Worm (Caenorhabditis elegans) whole organism, young adult: ENCODE results near the gene F56F11.4.
A peak's percentile ranks its signal among the peaks of the same experiment; 100 is the strongest.

Experiments
- B0261.1 ChIP-seq: sonication (generic microtip); optimal IDR thresholded peaks from 2 replicates; lab custom pipeline; 2016; ENCODE audit warnings: mild to moderate bottlenecking, missing genetic modification characterization, moderate library complexity, missing compliant biosample characterization
- C06A6.2 ChIP-seq: fragments of 200-800 bp; sonication (Bioruptor generic); conservative IDR thresholded peaks from 2 replicates; pipeline ENCODE4 v1.3.6; 2022; ENCODE audit warnings: missing genetic modification characterization, missing compliant biosample characterization
- F33H1.4 ChIP-seq: fragments of 200-800 bp; sonication (Bioruptor generic); IDR thresholded peaks from 2 replicates; pipeline ENCODE4 v1.3.6; 2022; ENCODE audit warnings: missing genetic modification reagents, missing genetic modification characterization, missing compliant biosample characterization
- F55B11.4 ChIP-seq: sonication (generic microtip); optimal IDR thresholded peaks from 2 replicates; lab custom pipeline; 2016; ENCODE audit warnings: missing compliant biosample characterization, missing genetic modification characterization, borderline replicate concordance; ENCODE audit not compliant: insufficient read depth
- F57C9.4 ChIP-seq: sonication (generic microtip); optimal IDR thresholded peaks from 2 replicates; lab custom pipeline; 2017; ENCODE audit warnings: mild to moderate bottlenecking, missing genetic modification characterization, missing compliant biosample characterization
- K11D2.4 ChIP-seq: fragments of 200-800 bp; sonication (Bioruptor generic); IDR thresholded peaks from 2 replicates; pipeline ENCODE4 v1.3.6; 2022; ENCODE audit warnings: missing genetic modification reagents, missing genetic modification characterization, missing compliant biosample characterization
- Y67H2A.10 ChIP-seq: fragments of 200-800 bp; sonication (Bioruptor generic); conservative IDR thresholded peaks from 2 replicates; pipeline ENCODE4 v1.3.6; 2022; ENCODE audit warnings: missing genetic modification reagents, missing genetic modification characterization, missing compliant biosample characterization
- Y79H2A.3 ChIP-seq: fragments of 200-800 bp; sonication (Bioruptor generic); conservative IDR thresholded peaks from 2 replicates; pipeline ENCODE4 v1.3.6; 2022; ENCODE audit warnings: missing genetic modification reagents, missing genetic modification characterization, missing compliant biosample characterization
- attf-3 ChIP-seq: fragments of 200-800 bp; sonication (Bioruptor generic); conservative IDR thresholded peaks from 2 replicates; pipeline ENCODE4 v1.3.6; 2022; ENCODE audit warnings: missing genetic modification reagents, missing genetic modification characterization, missing compliant biosample characterization
- attf-5 ChIP-seq: fragments of 200-800 bp; sonication (Bioruptor generic); optimal IDR thresholded peaks from 2 replicates; lab custom pipeline; 2018; ENCODE audit warnings: mild to moderate bottlenecking, missing genetic modification characterization, missing compliant biosample characterization
- cebp-1 ChIP-seq, 2 experiments: fragments of 200-800 bp in 1 of 2; sonication (Bioruptor generic) in 1 of 2; sonication (generic microtip) in 1 of 2; IDR thresholded peaks in 1 of 2; optimal IDR thresholded peaks in 1 of 2; 2 replicates each; pipeline versions ENCODE4 v1.3.6 to Lab custom; 2017 to 2022; ENCODE audit warnings: missing compliant biosample characterization in 2 of 2, missing genetic modification characterization in 2 of 2, mild to moderate bottlenecking in 1 of 2, missing genetic modification reagents in 1 of 2, moderate library complexity in 1 of 2
- ceh-40 ChIP-seq: fragments of 200-800 bp; sonication (Bioruptor generic); IDR thresholded peaks from 2 replicates; pipeline ENCODE4 v1.3.6; 2022; ENCODE audit warnings: missing genetic modification characterization, missing compliant biosample characterization
- dox-1 ChIP-seq: fragments of 200-800 bp; sonication (Bioruptor generic); IDR thresholded peaks from 2 replicates; pipeline ENCODE4 v1.3.6; 2022; ENCODE audit warnings: missing genetic modification reagents, missing genetic modification characterization, missing compliant biosample characterization
- hmg-1.2 ChIP-seq: fragments of 200-800 bp; sonication (Bioruptor generic); IDR thresholded peaks from 2 replicates; pipeline ENCODE4 v1.3.6; 2022; ENCODE audit warnings: missing genetic modification reagents, missing genetic modification characterization, missing compliant biosample characterization
- hmg-20 ChIP-seq: fragments of 200-800 bp; sonication (Bioruptor generic); IDR thresholded peaks from 2 replicates; pipeline ENCODE4 v1.3.6; 2022; ENCODE audit warnings: missing genetic modification reagents, missing genetic modification characterization, missing compliant biosample characterization
- lag-1 ChIP-seq: fragments of 200-800 bp; sonication (Bioruptor generic); IDR thresholded peaks from 2 replicates; pipeline ENCODE4 v1.3.6; 2022; ENCODE audit warnings: missing genetic modification reagents, missing genetic modification characterization, missing compliant biosample characterization
- let-607 ChIP-seq, 2 experiments: fragments of 200-800 bp in 1 of 2; sonication (Bioruptor generic) in 1 of 2; sonication (generic microtip) in 1 of 2; optimal IDR thresholded peaks; 2 replicates each; lab custom pipeline; 2016 to 2018; ENCODE audit warnings: mild to moderate bottlenecking in 2 of 2, missing compliant biosample characterization in 2 of 2, missing genetic modification characterization in 2 of 2, moderate library complexity in 2 of 2, missing genotype in 1 of 2
- lin-26 ChIP-seq: fragments of 200-800 bp; sonication (Bioruptor generic); IDR thresholded peaks from 2 replicates; pipeline ENCODE4 v1.3.6; 2022; ENCODE audit warnings: missing genetic modification reagents, missing genetic modification characterization, missing compliant biosample characterization
- lin-40 ChIP-seq: sonication (generic microtip); optimal IDR thresholded peaks from 2 replicates; lab custom pipeline; 2016; ENCODE audit warnings: missing genetic modification characterization, mild to moderate bottlenecking, missing compliant biosample characterization, missing genotype, missing genetic modification reagents
- lsy-27 ChIP-seq: sonication (generic microtip); optimal IDR thresholded peaks from 2 replicates; lab custom pipeline; 2017; ENCODE audit warnings: missing genetic modification characterization, mild to moderate bottlenecking, missing compliant biosample characterization, antibody characterized with exemption, missing genotype, borderline replicate concordance; ENCODE audit not compliant: insufficient read depth
- madf-10 ChIP-seq: sonication (generic microtip); optimal IDR thresholded peaks from 2 replicates; lab custom pipeline; 2016; ENCODE audit warnings: mild to moderate bottlenecking, missing genetic modification characterization, missing compliant biosample characterization
- mcd-1 ChIP-seq: fragments of 200-800 bp; sonication (Bioruptor generic); IDR thresholded peaks from 2 replicates; pipeline ENCODE4 v1.3.6; 2022; ENCODE audit warnings: missing genetic modification reagents, missing genetic modification characterization, missing compliant biosample characterization
- nfyb-1 ChIP-seq: fragments of 200-800 bp; sonication (Bioruptor generic); IDR thresholded peaks from 2 replicates; pipeline ENCODE4 v1.3.6; 2022; ENCODE audit warnings: missing genetic modification reagents, missing genetic modification characterization, missing compliant biosample characterization
- nhr-120 ChIP-seq: fragments of 200-800 bp; sonication (Bioruptor generic); IDR thresholded peaks from 2 replicates; pipeline ENCODE4 v1.3.6; 2022; ENCODE audit warnings: missing genetic modification characterization, missing compliant biosample characterization
- nhr-27 ChIP-seq: fragments of 200-800 bp; sonication (Bioruptor generic); optimal IDR thresholded peaks from 2 replicates; lab custom pipeline; 2018; ENCODE audit warnings: mild to moderate bottlenecking, missing genetic modification characterization, moderate library complexity, missing compliant biosample characterization
- nhr-80 ChIP-seq: sonication (generic microtip); optimal IDR thresholded peaks from 2 replicates; lab custom pipeline; 2016; ENCODE audit warnings: missing genetic modification characterization, missing compliant biosample characterization
- repo-1 ChIP-seq: sonication (generic microtip); optimal IDR thresholded peaks from 2 replicates; lab custom pipeline; 2017; ENCODE audit warnings: mild to moderate bottlenecking, missing genetic modification characterization, missing compliant biosample characterization
- rpc-1 ChIP-seq, 2 experiments: fragments of 150-350 bp in 1 of 2; sonication (generic microtip) in 1 of 2; optimal IDR thresholded peaks; 2 replicates each; lab custom pipeline; 2014 to 2018; ENCODE audit warnings: missing biosample characterization in 1 of 2, missing genetic modification characterization in 1 of 2, missing genetic modification reagents in 1 of 2, missing genotype in 1 of 2
- sea-2 ChIP-seq: fragments of 200-800 bp; sonication (Bioruptor generic); IDR thresholded peaks from 2 replicates; pipeline ENCODE4 v1.3.6; 2022; ENCODE audit warnings: missing genetic modification characterization, missing compliant biosample characterization
- snpc-1.3 ChIP-seq: sonication (generic microtip); optimal IDR thresholded peaks from 2 replicates; lab custom pipeline; 2017; ENCODE audit warnings: missing genetic modification characterization, mild to moderate bottlenecking, missing compliant biosample characterization, antibody characterized with exemption, moderate library complexity, missing genotype, missing genetic modification reagents; ENCODE audit not compliant: insufficient read depth
- snpc-3.4 ChIP-seq: sonication (generic microtip); optimal IDR thresholded peaks from 2 replicates; lab custom pipeline; 2017; ENCODE audit warnings: missing genetic modification characterization, mild to moderate bottlenecking, missing compliant biosample characterization, antibody characterized with exemption, moderate library complexity, missing genotype, missing genetic modification reagents
- snpc-4 ChIP-seq, 5 experiments: fragments of 150-350 bp in 1 of 5; sonication (generic microtip) in 4 of 5; optimal IDR thresholded peaks; 2 replicates each; lab custom pipeline; 2014 to 2018; ENCODE audit warnings: missing genetic modification characterization in 5 of 5, missing biosample characterization in 3 of 5, antibody characterized with exemption in 2 of 5, mild to moderate bottlenecking in 2 of 5, missing compliant biosample characterization in 2 of 5, missing genotype in 2 of 5, moderate library complexity in 2 of 5, missing genetic modification reagents in 1 of 5
- tbp1 ChIP-seq: fragments of 200-800 bp; sonication (Bioruptor generic); optimal IDR thresholded peaks from 2 replicates; lab custom pipeline; 2018; ENCODE audit warnings: mild to moderate bottlenecking, missing genetic modification characterization, missing compliant biosample characterization
- tlf-1 ChIP-seq: fragments of 200-800 bp; sonication (Bioruptor generic); optimal IDR thresholded peaks from 2 replicates; lab custom pipeline; 2018; ENCODE audit warnings: mild to moderate bottlenecking, missing genetic modification characterization, missing compliant biosample characterization
- ztf-26 ChIP-seq: sonication (generic microtip); optimal IDR thresholded peaks from 2 replicates; lab custom pipeline; 2017; ENCODE audit warnings: missing genetic modification characterization, missing compliant biosample characterization
- ztf-6 ChIP-seq: fragments of 200-800 bp; sonication (Bioruptor generic); IDR thresholded peaks from 2 replicates; pipeline ENCODE4 v1.3.6; 2022; ENCODE audit warnings: missing genetic modification reagents, missing genetic modification characterization, missing compliant biosample characterization

Gene F56F11.4

DNA sequence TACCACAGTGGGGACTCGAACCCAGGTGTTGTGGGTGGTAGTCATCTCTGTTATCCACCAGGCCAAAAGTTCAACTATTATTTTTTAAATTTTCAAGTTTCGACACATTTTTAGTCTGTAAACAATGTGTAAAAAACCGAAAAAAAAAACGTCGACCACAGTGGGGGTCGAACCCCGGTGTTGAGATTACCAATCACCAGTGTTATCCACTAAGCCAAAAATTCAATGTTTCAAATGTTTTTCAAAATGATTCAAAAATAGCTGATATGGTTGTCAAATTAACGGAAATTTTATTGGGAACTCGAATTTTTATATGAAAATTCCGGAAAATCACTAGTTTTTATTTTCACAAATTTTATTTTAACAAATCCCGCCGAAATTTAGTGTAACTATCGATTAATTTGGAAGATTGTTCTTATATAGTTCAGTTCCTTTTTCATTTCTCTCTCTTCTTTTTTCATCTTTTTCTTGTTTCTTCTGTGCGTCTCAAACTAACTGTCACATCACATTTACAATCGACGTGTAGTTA is 17.2 kb downstream of the F56F11.4 start:
- 0 out of 2 replicates have a peak, but pooled peaks have one; percentile 40 for TF ChIP-seq lin-26 (GFP tag; lab: Robert Waterston, UW)
- TF ChIP-seq rpc-1 (optimal IDR thresholded peaks at IDR 0.05; lab: Kevin White, UChicago) = peak; percentile 37
- peak; percentile 69 for TF ChIP-seq rpc-1 (tag; optimal IDR thresholded peaks at IDR 0.05; lab: Kevin White, UChicago)
- TF ChIP-seq F33H1.4 (GFP tag; lab: Robert Waterston, UW) = peak; percentile 15; the same call in 1 of the 2 replicates
- peak; percentile 78 for TF ChIP-seq tbp1 (GFP tag; lab: Kevin White, UChicago)
- TF ChIP-seq snpc-1.3 (tag; lab: Kevin White, UChicago) = no peak
- TF ChIP-seq B0261.1 (tag; lab: Kevin White, UChicago) = peak; percentile 54
- no peak for TF ChIP-seq sea-2 (GFP tag; lab: Robert Waterston, UW)
- TF ChIP-seq hmg-1.2 = peak; percentile 37

DNA sequence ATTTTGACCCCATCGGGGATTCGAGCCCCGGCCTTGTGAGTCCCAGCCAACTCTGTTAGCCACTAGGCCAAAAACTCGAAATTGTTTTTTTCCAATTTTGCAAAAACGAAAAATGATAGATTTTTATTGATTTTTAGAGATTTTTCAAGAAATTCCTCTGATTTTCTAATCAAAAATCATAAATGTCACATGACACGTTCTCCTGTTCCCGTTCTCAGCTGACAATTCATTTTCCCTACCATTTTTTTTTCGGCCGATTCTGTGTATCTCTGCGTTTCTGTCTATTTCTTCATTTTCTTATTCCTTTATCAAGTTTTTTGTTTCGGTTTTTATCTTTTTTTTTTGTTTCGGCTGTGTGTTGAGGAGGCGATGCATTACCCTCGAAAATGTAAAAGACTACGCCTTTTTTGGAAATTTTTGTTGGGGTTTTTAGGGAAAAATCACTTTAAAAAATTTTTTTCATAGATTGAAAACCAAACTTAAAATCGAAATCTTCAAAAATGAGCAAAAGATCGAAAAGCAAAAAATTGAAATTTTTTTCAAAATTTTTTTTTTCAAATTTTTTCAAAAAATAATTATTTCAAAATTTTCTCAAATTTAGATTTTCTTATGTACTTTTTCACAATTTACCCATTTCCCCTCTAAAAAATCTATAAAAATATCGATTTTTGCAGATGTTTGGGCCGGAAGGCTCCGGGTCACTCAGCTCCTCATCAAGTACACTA is 18.3 kb downstream of the F56F11.4 start, which contains the start of gene klf-1:
klf-1 (plus strand) TSS at position 675 of the 725 bp plus-strand sequence.
- TF ChIP-seq Y67H2A.10 = no peak
- no peak for TF ChIP-seq repo-1 (tag; lab: Kevin White, UChicago)
- no peak for TF ChIP-seq nhr-120
- TF ChIP-seq snpc-3.4 (tag; lab: Kevin White, UChicago) = no peak
- no peak for TF ChIP-seq ztf-6 (GFP tag; lab: Robert Waterston, UW)
- peak; percentile 69 for TF ChIP-seq K11D2.4
- TF ChIP-seq hmg-20 (GFP tag; lab: Robert Waterston, UW) = no peak
- peak; percentile 50 for TF ChIP-seq ztf-26 (tag; lab: Kevin White, UChicago)
- peak in 1 of 2 experiments; percentile 11 for TF ChIP-seq let-607 (tag; optimal IDR thresholded peaks at IDR 0.05; lab: Kevin White, UChicago)
- peak; percentile 57 for TF ChIP-seq dox-1 (GFP tag; lab: Robert Waterston, UW)
- TF ChIP-seq nhr-27 (tag; lab: Kevin White, UChicago) = no peak
- 0 out of 2 replicates have a peak, but pooled peaks have one; percentile 15 for TF ChIP-seq mcd-1 (GFP tag; lab: Robert Waterston, UW)
- no peak for TF ChIP-seq lsy-27
- peak; percentile 84 for TF ChIP-seq nhr-80 (tag; lab: Kevin White, UChicago)
- no peak for TF ChIP-seq snpc-4 (GFP tag; optimal IDR thresholded peaks at IDR 0.05; lab: Kevin White, UChicago)
- no peak for TF ChIP-seq snpc-4 (tag; optimal IDR thresholded peaks at IDR 0.05; lab: Kevin White, UChicago)
- peak; percentile 24; the same call in 1 of the 2 replicates for TF ChIP-seq nfyb-1
- no peak for TF ChIP-seq lag-1 (GFP tag; lab: Robert Waterston, UW)
- TF ChIP-seq attf-3 (GFP tag; lab: Robert Waterston, UW) = no peak
- peak; percentile 33 for TF ChIP-seq attf-5 (GFP tag; lab: Kevin White, UChicago)
- TF ChIP-seq Y79H2A.3 = no peak
- no peak for TF ChIP-seq F55B11.4 (tag; lab: Kevin White, UChicago)
- TF ChIP-seq ceh-40 (GFP tag; lab: Robert Waterston, UW) = no peak
- peak; percentile 9 for TF ChIP-seq tbp1 (GFP tag; lab: Kevin White, UChicago)
- TF ChIP-seq lin-40 (tag; lab: Kevin White, UChicago) = peak; percentile 60
- TF ChIP-seq C06A6.2 (GFP tag; lab: Robert Waterston, UW) = 0 out of 2 replicates have a peak, but pooled peaks have one; percentile 42
- no peak for TF ChIP-seq F57C9.4 (tag; lab: Kevin White, UChicago)
- no peak for TF ChIP-seq rpc-1 (optimal IDR thresholded peaks at IDR 0.05; lab: Kevin White, UChicago)
- TF ChIP-seq rpc-1 (tag; optimal IDR thresholded peaks at IDR 0.05; lab: Kevin White, UChicago) = peak; percentile 52
- peak; percentile 16 for TF ChIP-seq madf-10 (tag; lab: Kevin White, UChicago)
- TF ChIP-seq cebp-1 (GFP tag; IDR thresholded peaks at IDR 0.05; lab: Robert Waterston, UW) = no peak
- peak; percentile 53 for TF ChIP-seq cebp-1 (tag; optimal IDR thresholded peaks at IDR 0.05; lab: Kevin White, UChicago)
- no peak for TF ChIP-seq tlf-1 (GFP tag; lab: Kevin White, UChicago)
